ENCODE assay signal across 1 fruit fly cellular context in the genomic region with DNA sequence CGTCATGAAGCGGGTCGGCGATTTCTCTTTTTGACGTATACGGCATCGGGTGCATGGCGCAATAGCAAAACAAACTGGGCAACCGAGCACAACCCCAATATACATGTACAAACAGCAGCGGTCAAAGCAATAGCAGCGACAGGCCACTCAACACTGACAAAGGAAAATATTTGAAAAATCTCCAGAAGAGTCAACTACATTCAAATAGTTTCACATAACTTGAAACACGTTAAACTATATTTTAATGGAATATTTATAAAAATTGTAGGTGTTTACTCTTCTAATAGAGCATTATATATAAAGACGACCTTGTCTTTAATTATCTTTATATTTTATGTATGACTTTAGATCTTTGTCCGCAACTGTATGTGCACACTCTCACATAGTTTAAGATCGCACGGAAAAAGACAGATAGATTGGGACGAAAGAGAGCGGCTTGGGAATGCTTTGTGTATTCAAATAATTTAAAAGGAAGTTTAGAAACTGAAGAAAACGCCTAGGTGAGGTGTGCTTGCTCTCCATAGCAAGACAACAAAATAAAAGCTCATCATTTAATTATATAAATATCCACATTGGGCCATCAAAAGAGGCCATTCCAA.
TF ChIP-seq lines count a peak whose summit lies in the region.

No protein-coding gene starts in this region.

TF ChIP-seq in whole organism, embryonic, 481 proteins besides CTCF, POLR2A, EP300 and RAD21 (continued from another document and continues in another):
- TF ChIP-seq CG7928 (GFP tag; optimal IDR thresholded peaks at IDR 0.05; lab: Kevin White, UChicago) (peak; percentile 4), Blimp-1 (GFP tag; optimal IDR thresholded peaks at IDR 0.05; lab: Kevin White, UChicago) (peak; percentile 78), zfh2 (GFP tag; optimal IDR thresholded peaks at IDR 0.05; lab: Kevin White, UChicago) (peak; percentile 33), Meics (GFP tag; optimal IDR thresholded peaks at IDR 0.05; lab: Kevin White, UChicago) (peak; percentile 68), CG9932 (GFP tag; IDR thresholded peaks at IDR 0.05; lab: Robert Waterston, UW) (peak; percentile 55), Opbp (GFP tag; IDR thresholded peaks at IDR 0.05; lab: Robert Waterston, UW; ENCODE audit: partially characterized antibody) (no peak), ind (GFP tag; optimal IDR thresholded peaks at IDR 0.05; lab: Kevin White, UChicago) (peak; percentile 59), ci (GFP tag; IDR thresholded peaks at IDR 0.05; lab: Robert Waterston, UW) (peak; percentile 81), Hmr (GFP tag; optimal IDR thresholded peaks at IDR 0.05; lab: Kevin White, UChicago) (peak; percentile 74), schlank (tag; optimal IDR thresholded peaks at IDR 0.05; lab: Kevin White, UChicago) (no peak), Trl (optimal IDR thresholded peaks at IDR 0.05; lab: Kevin White, UChicago) (no peak), Trl (GFP tag; optimal IDR thresholded peaks at IDR 0.05; lab: Kevin White, UChicago) (peak; percentile 21), CrebB (tag; optimal IDR thresholded peaks at IDR 0.05; lab: Kevin White, UChicago) (peak; percentile 34), tup (GFP tag; optimal IDR thresholded peaks at IDR 0.05; lab: Kevin White, UChicago) (peak; percentile 0), amos (GFP tag; IDR thresholded peaks at IDR 0.05; lab: Robert Waterston, UW; ENCODE audit: partially characterized antibody) (no peak), peb (GFP tag; IDR thresholded peaks at IDR 0.05; lab: Robert Waterston, UW) (peak; percentile 53), Oli (tag; optimal IDR thresholded peaks at IDR 0.05; lab: Kevin White, UChicago) (peak; percentile 86), bsh (GFP tag; optimal IDR thresholded peaks at IDR 0.05; lab: Kevin White, UChicago) (peak; percentile 75 to 82), Eip74EF (GFP tag; optimal IDR thresholded peaks at IDR 0.05; lab: Kevin White, UChicago) (peak in 1 of 2 experiments; percentile 73), CG2202 (tag; optimal IDR thresholded peaks at IDR 0.05; lab: Kevin White, UChicago) (peak; percentile 45), toy (GFP tag; IDR thresholded peaks at IDR 0.05; lab: Robert Waterston, UW) (no peak), Neu2 (GFP tag; optimal IDR thresholded peaks at IDR 0.05; lab: Kevin White, UChicago; ENCODE audit: borderline replicate concordance) (no peak), CG6813 (GFP tag; optimal IDR thresholded peaks at IDR 0.05; lab: Kevin White, UChicago) (peak; percentile 21), Taf1 (GFP tag; IDR thresholded peaks at IDR 0.05; lab: Robert Waterston, UW) (0 out of 2 replicates have a peak, but pooled peaks have one; percentile 16), fd64A (GFP tag; optimal IDR thresholded peaks at IDR 0.05; lab: Kevin White, UChicago) (no peak), CG4730 (GFP tag; IDR thresholded peaks at IDR 0.05; lab: Robert Waterston, UW) (peak; percentile 32; the same call in 1 of the 2 replicates), Asciz (GFP tag; optimal IDR thresholded peaks at IDR 0.05; lab: Kevin White, UChicago) (peak; percentile 72), MTF-1 (GFP tag; optimal IDR thresholded peaks at IDR 0.05; lab: Kevin White, UChicago; ENCODE audit: borderline replicate concordance) (peak; percentile 50), CG3838 (GFP tag; optimal IDR thresholded peaks at IDR 0.05; lab: Kevin White, UChicago) (no peak), NfI (GFP tag; optimal IDR thresholded peaks at IDR 0.05; lab: Kevin White, UChicago) (peak; percentile 72), CG10267 (tag; optimal IDR thresholded peaks at IDR 0.05; lab: Kevin White, UChicago) (peak; percentile 74), wor (GFP tag; IDR thresholded peaks at IDR 0.05; lab: Robert Waterston, UW) (peak; percentile 27; the same call in 1 of the 2 replicates), NC2β (GFP tag; optimal IDR thresholded peaks at IDR 0.05; lab: Kevin White, UChicago) (no peak), CG10462 (GFP tag; optimal IDR thresholded peaks at IDR 0.05; lab: Kevin White, UChicago) (peak; percentile 12), CG6254 (GFP tag; optimal IDR thresholded peaks at IDR 0.05; lab: Kevin White, UChicago) (peak; percentile 71), sug (tag; optimal IDR thresholded peaks at IDR 0.05; lab: Kevin White, UChicago) (peak; percentile 44), ara (GFP tag; IDR thresholded peaks at IDR 0.05; lab: Robert Waterston, UW) (peak; percentile 48; the same call in 1 of the 2 replicates), Gug (GFP tag; IDR thresholded peaks at IDR 0.05; lab: Robert Waterston, UW) (peak; percentile 35; the same call in 1 of the 4 replicates), eyg (GFP tag; optimal IDR thresholded peaks at IDR 0.05; lab: Kevin White, UChicago) (no peak), sim (GFP tag; IDR thresholded peaks at IDR 0.05; lab: Robert Waterston, UW) (peak; percentile 62), klu (GFP tag; IDR thresholded peaks at IDR 0.05; lab: Robert Waterston, UW) (no peak), Six4 (GFP tag; optimal IDR thresholded peaks at IDR 0.05; lab: Kevin White, UChicago) (peak; percentile 61), E2f1 (GFP tag; IDR thresholded peaks at IDR 0.05; lab: Robert Waterston, UW) (peak; percentile 53), hb (GFP tag; IDR thresholded peaks at IDR 0.05; lab: Robert Waterston, UW; ENCODE audit: partially characterized antibody) (no peak), Sry-δ (GFP tag; optimal IDR thresholded peaks at IDR 0.05; lab: Kevin White, UChicago) (no peak), z (GFP tag; IDR thresholded peaks at IDR 0.05; lab: Robert Waterston, UW) (no peak), D (optimal IDR thresholded peaks at IDR 0.05; lab: Kevin White, UChicago) (no peak), D (GFP tag; optimal IDR thresholded peaks at IDR 0.05; lab: Kevin White, UChicago) (peak; percentile 60), CG16863 (GFP tag; optimal IDR thresholded peaks at IDR 0.05; lab: Kevin White, UChicago) (peak; percentile 29), CG12104 (GFP tag; optimal IDR thresholded peaks at IDR 0.05; lab: Kevin White, UChicago) (peak; percentile 67), cato (GFP tag; optimal IDR thresholded peaks at IDR 0.05; lab: Kevin White, UChicago; ENCODE audit: borderline replicate concordance) (no peak), Myb (GFP tag; optimal IDR thresholded peaks at IDR 0.05; lab: Kevin White, UChicago) (no peak), CG1647 (GFP tag; optimal IDR thresholded peaks at IDR 0.05; lab: Kevin White, UChicago) (peak; percentile 40), Ravus (GFP tag; IDR thresholded peaks at IDR 0.05; lab: Robert Waterston, UW) (no peak; the same call in 1 of the 2 replicates), CG17802 (tag; optimal IDR thresholded peaks at IDR 0.05; lab: Kevin White, UChicago) (peak; percentile 21), CG1233 (GFP tag; optimal IDR thresholded peaks at IDR 0.05; lab: Kevin White, UChicago) (peak; percentile 69), CG18011 (GFP tag; optimal IDR thresholded peaks at IDR 0.05; lab: Kevin White, UChicago) (peak; percentile 7), Pdp1 (GFP tag; optimal IDR thresholded peaks at IDR 0.05; lab: Kevin White, UChicago) (peak; percentile 24 to 47), Dad (GFP tag; optimal IDR thresholded peaks at IDR 0.05; lab: Kevin White, UChicago) (no peak), so (GFP tag; IDR thresholded peaks at IDR 0.05; lab: Robert Waterston, UW) (peak; percentile 76; the same call in 1 of the 3 replicates), CG14965 (GFP tag; optimal IDR thresholded peaks at IDR 0.05; lab: Kevin White, UChicago; ENCODE audit: borderline replicate concordance) (no peak), cad (GFP tag; optimal IDR thresholded peaks at IDR 0.05; lab: Kevin White, UChicago) (no peak), BtbVII (GFP tag; optimal IDR thresholded peaks at IDR 0.05; lab: Kevin White, UChicago) (peak; percentile 71), CG8388 (GFP tag; optimal IDR thresholded peaks at IDR 0.05; lab: Kevin White, UChicago) (peak; percentile 78), CG7745 (tag; optimal IDR thresholded peaks at IDR 0.05; lab: Kevin White, UChicago) (no peak), danr (GFP tag; IDR thresholded peaks at IDR 0.05; lab: Robert Waterston, UW) (peak; percentile 79), CkIIα-i1 (GFP tag; IDR thresholded peaks at IDR 0.05; lab: Robert Waterston, UW) (no peak), Sox102F (GFP tag; optimal IDR thresholded peaks at IDR 0.05; lab: Kevin White, UChicago) (peak; percentile 83), Nf-YB (GFP tag; optimal IDR thresholded peaks at IDR 0.05; lab: Kevin White, UChicago) (peak; percentile 63), HLH54F (GFP tag; optimal IDR thresholded peaks at IDR 0.05; lab: Kevin White, UChicago) (peak; percentile 39), CG12236 (GFP tag; optimal IDR thresholded peaks at IDR 0.05; lab: Kevin White, UChicago) (peak; percentile 14), tna (GFP tag; IDR thresholded peaks at IDR 0.05; lab: Robert Waterston, UW; ENCODE audit: partially characterized antibody) (no peak), h (optimal IDR thresholded peaks at IDR 0.05; lab: Kevin White, UChicago) (no peak), E2f2 (GFP tag; IDR thresholded peaks at IDR 0.05; lab: Robert Waterston, UW) (peak; percentile 17; the same call in 1 of the 2 replicates), CG2875 (GFP tag; optimal IDR thresholded peaks at IDR 0.05; lab: Kevin White, UChicago) (peak; percentile 77), NC2α (GFP tag; optimal IDR thresholded peaks at IDR 0.05; lab: Kevin White, UChicago) (no peak), Dbx (GFP tag; IDR thresholded peaks at IDR 0.05; lab: Robert Waterston, UW) (0 out of 3 replicates have a peak, but pooled peaks have one; percentile 10), CG17912 (GFP tag; optimal IDR thresholded peaks at IDR 0.05; lab: Kevin White, UChicago) (no peak), zen (tag; optimal IDR thresholded peaks at IDR 0.05; lab: Kevin White, UChicago) (peak; percentile 27), lmd (GFP tag; IDR thresholded peaks at IDR 0.05; lab: Robert Waterston, UW) (peak; percentile 68), corto (GFP tag; optimal IDR thresholded peaks at IDR 0.05; lab: Kevin White, UChicago) (no peak), slou (GFP tag; optimal IDR thresholded peaks at IDR 0.05; lab: Kevin White, UChicago) (no peak), Hsf (GFP tag; optimal IDR thresholded peaks at IDR 0.05; lab: Kevin White, UChicago) (peak; percentile 53), Vsx1 (GFP tag; optimal IDR thresholded peaks at IDR 0.05; lab: Kevin White, UChicago) (peak; percentile 56), sisA (GFP tag; IDR thresholded peaks at IDR 0.05; lab: Robert Waterston, UW) (peak; percentile 69), Bdp1 (GFP tag; optimal IDR thresholded peaks at IDR 0.05; lab: Kevin White, UChicago) (no peak), CG31441 (GFP tag; IDR thresholded peaks at IDR 0.05; lab: Robert Waterston, UW) (peak; percentile 86), CG9817 (tag; optimal IDR thresholded peaks at IDR 0.05; lab: Kevin White, UChicago) (peak; percentile 62), Tbp (GFP tag; optimal IDR thresholded peaks at IDR 0.05; lab: Kevin White, UChicago) (no peak), croc (GFP tag; conservative IDR thresholded peaks at IDR 0.05; lab: Robert Waterston, UW) (peak; percentile 70), unpg (GFP tag; optimal IDR thresholded peaks at IDR 0.05; lab: Kevin White, UChicago) (peak; percentile 86), Dref (GFP tag; IDR thresholded peaks at IDR 0.05; lab: Robert Waterston, UW) (no peak), knrl (GFP tag; IDR thresholded peaks at IDR 0.05; lab: Robert Waterston, UW; ENCODE audit: partially characterized antibody) (no peak), tx (GFP tag; optimal IDR thresholded peaks at IDR 0.05; lab: Kevin White, UChicago) (peak; percentile 10), emc (GFP tag; optimal IDR thresholded peaks at IDR 0.05; lab: Kevin White, UChicago) (no peak), CG11398 (GFP tag; optimal IDR thresholded peaks at IDR 0.05; lab: Kevin White, UChicago) (no peak), cwo (GFP tag; optimal IDR thresholded peaks at IDR 0.05; lab: Kevin White, UChicago) (peak; percentile 65), crol (GFP tag; IDR thresholded peaks at IDR 0.05; lab: Robert Waterston, UW) (0 out of 2 replicates have a peak, but pooled peaks have one; percentile 6), CG8359 (GFP tag; optimal IDR thresholded peaks at IDR 0.05; lab: Kevin White, UChicago; ENCODE audit: borderline replicate concordance) (peak; percentile 40), lbe (GFP tag; optimal IDR thresholded peaks at IDR 0.05; lab: Kevin White, UChicago) (peak; percentile 7), CG4360 (GFP tag; IDR thresholded peaks at IDR 0.05; lab: Robert Waterston, UW) (no peak), dmrt11E (tag; optimal IDR thresholded peaks at IDR 0.05; lab: Kevin White, UChicago) (peak; percentile 76), MBD-R2 (GFP tag; IDR thresholded peaks at IDR 0.05; lab: Robert Waterston, UW) (0 out of 2 replicates have a peak, but pooled peaks have one; percentile 14), insv (GFP tag; optimal IDR thresholded peaks at IDR 0.05; lab: Kevin White, UChicago) (no peak), CG13287 (GFP tag; IDR thresholded peaks at IDR 0.05; lab: Robert Waterston, UW; ENCODE audit: partially characterized antibody) (no peak), CG6791 (GFP tag; IDR thresholded peaks at IDR 0.05; lab: Robert Waterston, UW; ENCODE audit: partially characterized antibody) (no peak), zfh1 (GFP tag; IDR thresholded peaks at IDR 0.05; lab: Robert Waterston, UW) (peak; percentile 75), grau (tag; optimal IDR thresholded peaks at IDR 0.05; lab: Kevin White, UChicago) (peak; percentile 81), CG6765 (GFP tag; optimal IDR thresholded peaks at IDR 0.05; lab: Kevin White, UChicago) (peak; percentile 23), NK7.1 (GFP tag; optimal IDR thresholded peaks at IDR 0.05; lab: Kevin White, UChicago) (no peak), CG5180 (GFP tag; optimal IDR thresholded peaks at IDR 0.05; lab: Kevin White, UChicago) (peak; percentile 63), Lim3 (GFP tag; IDR thresholded peaks at IDR 0.05; lab: Robert Waterston, UW) (no peak), CG15011 (GFP tag; optimal IDR thresholded peaks at IDR 0.05; lab: Kevin White, UChicago) (peak; percentile 60), CG13424 (tag; optimal IDR thresholded peaks at IDR 0.05; lab: Kevin White, UChicago) (peak; percentile 85), CG12942 (GFP tag; optimal IDR thresholded peaks at IDR 0.05; lab: Kevin White, UChicago) (peak; percentile 53), Abd-B (GFP tag; optimal IDR thresholded peaks at IDR 0.05; lab: Kevin White, UChicago) (peak; percentile 60), CG3281 (GFP tag; optimal IDR thresholded peaks at IDR 0.05; lab: Kevin White, UChicago) (peak; percentile 75), unc-4 (GFP tag; IDR thresholded peaks at IDR 0.05; lab: Robert Waterston, UW; ENCODE audit: partially characterized antibody) (no peak), pfk (GFP tag; optimal IDR thresholded peaks at IDR 0.05; lab: Kevin White, UChicago) (no peak), ro (GFP tag; IDR thresholded peaks at IDR 0.05; lab: Robert Waterston, UW) (no peak), Nf-YC (tag; optimal IDR thresholded peaks at IDR 0.05; lab: Kevin White, UChicago) (peak; percentile 41)
